Fruit fly (Drosophila melanogaster) whole organism, wandering third instar larva: ENCODE results near the gene CG15432.

Experiments used
- CG32264 ChIP-seq: fragments of 200-800 bp; sonication (Bioruptor generic); optimal IDR thresholded peaks from 2 replicates; lab custom pipeline; 2016; ENCODE audit warnings: missing biosample characterization, missing genetic modification characterization
- CG9705 ChIP-seq: fragments of 200-800 bp; sonication (Bioruptor generic); optimal IDR thresholded peaks from 2 replicates; lab custom pipeline; 2018; ENCODE audit warnings: missing biosample characterization, mild to moderate bottlenecking, missing genetic modification characterization
- CrebA ChIP-seq: fragments of 200-800 bp; sonication (Bioruptor generic); optimal IDR thresholded peaks from 2 replicates; lab custom pipeline; 2016; ENCODE audit warnings: missing biosample characterization, mild to moderate bottlenecking, missing genetic modification characterization, borderline replicate concordance
- Dfd ChIP-seq: fragments of >200 bp; optimal IDR thresholded peaks from 2 replicates; lab custom pipeline; 2017; ENCODE audit warnings: missing biosample characterization, missing genetic modification characterization
- GATAd ChIP-seq: sonication (Bioruptor generic); optimal IDR thresholded peaks from 2 replicates; lab custom pipeline; 2016; ENCODE audit warnings: missing biosample characterization, missing genetic modification characterization
- HLH106 ChIP-seq: fragments of 200-800 bp; optimal IDR thresholded peaks from 3 replicates; lab custom pipeline; 2019; ENCODE audit warnings: missing biosample characterization, mild to moderate bottlenecking, missing genetic modification characterization, moderate library complexity
- Hnf4 ChIP-seq: fragments of 200-800 bp; sonication (Bioruptor generic); optimal IDR thresholded peaks from 2 replicates; lab custom pipeline; 2016; ENCODE audit warnings: missing biosample characterization, mild to moderate bottlenecking, missing genetic modification characterization
- Hr78 ChIP-seq: fragments of >200 bp; optimal IDR thresholded peaks from 2 replicates; lab custom pipeline; 2017; ENCODE audit warnings: missing biosample characterization, missing genetic modification characterization
- Hr83 ChIP-seq: fragments of 200-300 bp; sonication (Bioruptor generic); optimal IDR thresholded peaks from 2 replicates; lab custom pipeline; 2016; ENCODE audit warnings: missing biosample characterization, mild to moderate bottlenecking, missing genetic modification characterization, moderate library complexity; ENCODE audit not compliant: poor library complexity, severe bottlenecking
- Jra ChIP-seq: sonication (Bioruptor generic); optimal IDR thresholded peaks from 2 replicates; lab custom pipeline; 2016; ENCODE audit warnings: missing biosample characterization, missing genetic modification characterization
- Mio ChIP-seq: sonication (Bioruptor generic); optimal IDR thresholded peaks from 2 replicates; lab custom pipeline; 2016; ENCODE audit warnings: missing biosample characterization, missing genetic modification characterization
- Myc ChIP-seq: fragments of >200 bp; optimal IDR thresholded peaks from 2 replicates; lab custom pipeline; 2017
- N ChIP-seq: fragments of >200 bp; optimal IDR thresholded peaks from 2 replicates; lab custom pipeline; 2018; ENCODE audit warnings: missing biosample characterization, missing external identifiers, missing genetic modification characterization
- Rel ChIP-seq, 2 experiments: fragments of 200-800 bp; sonication (Bioruptor generic) in 1 of 2; optimal IDR thresholded peaks; 2 replicates in 1 of 2; 3 replicates in 1 of 2; lab custom pipeline; 2016 to 2019; ENCODE audit warnings: mild to moderate bottlenecking in 2 of 2, missing biosample characterization in 2 of 2, missing genetic modification characterization in 2 of 2, moderate library complexity in 1 of 2
- Sp1 ChIP-seq: fragments of 200-800 bp; sonication (Bioruptor generic); optimal IDR thresholded peaks from 3 replicates; lab custom pipeline; 2019; ENCODE audit warnings: missing biosample characterization, mild to moderate bottlenecking, missing genetic modification characterization, moderate library complexity
- Vsx2 ChIP-seq: fragments of 200-300, 225-300 bp; sonication (Bioruptor generic); optimal IDR thresholded peaks from 2 replicates; lab custom pipeline; 2018; ENCODE audit warnings: missing biosample characterization, missing genetic modification characterization; ENCODE audit not compliant: partially characterized antibody
- br ChIP-seq: fragments of 200-800 bp; sonication (Bioruptor generic); optimal IDR thresholded peaks from 2 replicates; lab custom pipeline; 2016; ENCODE audit warnings: missing biosample characterization, missing genetic modification characterization
- brk ChIP-seq: fragments of 200-800 bp; sonication (Bioruptor generic); optimal IDR thresholded peaks from 2 replicates; lab custom pipeline; 2016; ENCODE audit warnings: missing biosample characterization, mild to moderate bottlenecking, missing genetic modification characterization
- dl ChIP-seq, 2 experiments: fragments of 175-275, 200-275 bp in 1 of 2; fragments of 200-275 bp in 1 of 2; sonication (Bioruptor generic); optimal IDR thresholded peaks; lab custom pipeline; 2018; ENCODE audit warnings: mild to moderate bottlenecking in 2 of 2, missing biosample characterization in 2 of 2, missing genetic modification characterization in 2 of 2, moderate library complexity in 2 of 2; ENCODE audit not compliant: partially characterized antibody in 2 of 2, insufficient read depth in 1 of 2
- ey ChIP-seq: fragments of 200-800 bp; sonication (Bioruptor generic); optimal IDR thresholded peaks from 2 replicates; lab custom pipeline; 2016; ENCODE audit warnings: missing biosample characterization, missing genetic modification characterization
- foxo ChIP-seq, 2 experiments: fragments of 200-800 bp; sonication (Bioruptor generic); optimal IDR thresholded peaks; 2 replicates in 1 of 2; 3 replicates in 1 of 2; lab custom pipeline; 2016 to 2017; ENCODE audit warnings: missing biosample characterization in 2 of 2, missing genetic modification characterization in 2 of 2
- fru ChIP-seq: fragments of 200-800 bp; sonication (Bioruptor generic); optimal IDR thresholded peaks from 3 replicates; lab custom pipeline; 2016; ENCODE audit warnings: missing biosample characterization, mild to moderate bottlenecking, missing genetic modification characterization
- jim ChIP-seq: fragments of 175-275, 200-325 bp; sonication (Bioruptor generic); optimal IDR thresholded peaks from 2 replicates; lab custom pipeline; 2016; ENCODE audit warnings: missing biosample characterization, mild to moderate bottlenecking, missing genetic modification characterization
- pan ChIP-seq: fragments of >200 bp; optimal IDR thresholded peaks from 2 replicates; lab custom pipeline; 2017
- rgr ChIP-seq: fragments of 200-800 bp; sonication (Bioruptor generic); optimal IDR thresholded peaks from 3 replicates; lab custom pipeline; 2016; ENCODE audit warnings: missing biosample characterization, mild to moderate bottlenecking, missing genetic modification characterization
- sage ChIP-seq: fragments of 200-800 bp; sonication (Bioruptor generic); optimal IDR thresholded peaks from 2 replicates; lab custom pipeline; 2016; ENCODE audit warnings: missing biosample characterization, mild to moderate bottlenecking, missing genetic modification characterization
- usp ChIP-seq: fragments of >200 bp; optimal IDR thresholded peaks from 2 replicates; lab custom pipeline; 2017; ENCODE audit warnings: missing biosample characterization, missing genetic modification characterization
- woc ChIP-seq: sonication (Bioruptor generic); optimal IDR thresholded peaks from 2 replicates; lab custom pipeline; 2016; ENCODE audit warnings: missing biosample characterization, mild to moderate bottlenecking, missing genetic modification characterization

CG15432 gene

dm6 chr2L:4422154-4422553 is 20.0 kb upstream of the CG15432 start:
- TF ChIP-seq GATAd (no peak), foxo (GFP tag; optimal IDR thresholded peaks at IDR 0.05; lab: Kevin White, UChicago) (peak in 1 of 2 experiments; percentile 7)
- TF ChIP-seq, all 38 proteins: peak for 1

DNA sequence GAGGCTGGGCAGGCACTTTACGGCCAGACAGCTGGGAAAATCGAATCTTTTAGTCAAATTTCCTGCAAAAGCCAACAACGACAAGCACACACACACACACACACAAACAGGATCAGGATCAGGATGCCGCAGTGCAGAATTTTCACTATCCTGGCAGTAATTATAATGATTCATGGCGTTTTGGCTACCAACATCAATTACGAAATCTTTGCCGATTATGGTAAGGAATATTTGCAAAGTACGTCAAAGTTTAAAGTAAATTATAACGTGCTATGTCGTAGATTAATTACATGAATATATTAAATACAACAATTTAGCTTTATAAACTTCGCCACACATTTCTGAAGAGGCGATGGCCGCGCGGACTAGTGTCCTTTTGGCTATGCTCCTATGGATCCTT is 8.5 kb upstream of the CG15432 start, which contains the start of the genes CG34177 and CG34178:
Gene CG34177 (plus strand): TSS at position 301 of the 400 bp plus-strand sequence.
Gene CG34178 (plus strand): TSS at position 301 of the 400 bp plus-strand sequence.
- no peak for TF ChIP-seq usp (GFP tag; lab: Kevin White, UChicago)
- no peak for TF ChIP-seq Jra (GFP tag; lab: Kevin White, UChicago)
- TF ChIP-seq Dfd: no peak
- TF ChIP-seq sage (GFP tag; lab: Kevin White, UChicago): no peak
- no peak for TF ChIP-seq brk (GFP tag; lab: Kevin White, UChicago)
- no peak for TF ChIP-seq Myc (lab: Kevin White, UChicago)
- TF ChIP-seq pan (lab: Kevin White, UChicago): no peak
- no peak for TF ChIP-seq fru (GFP tag; lab: Kevin White, UChicago)
- no peak for TF ChIP-seq Hnf4 (GFP tag; lab: Kevin White, UChicago)
- TF ChIP-seq jim (GFP tag; lab: Kevin White, UChicago): no peak
- no peak for TF ChIP-seq Sp1
- TF ChIP-seq CG9705 (GFP tag; lab: Kevin White, UChicago): no peak
- TF ChIP-seq foxo (GFP tag; optimal IDR thresholded peaks at IDR 0.05; lab: Kevin White, UChicago): no peak
- TF ChIP-seq Hr78 (GFP tag; lab: Kevin White, UChicago): no peak
- TF ChIP-seq rgr: no peak
- TF ChIP-seq Rel (GFP tag; optimal IDR thresholded peaks at IDR 0.05; lab: Kevin White, UChicago): no peak
- TF ChIP-seq Rel (tag; optimal IDR thresholded peaks at IDR 0.05; lab: Kevin White, UChicago): no peak

dm6 chr2L:4437487-4437886 is 4.6 kb upstream of the CG15432 start, which contains the start of gene CG43056:
Gene CG43056, plus strand, starts transcription at chr2L:4437787.
- TF ChIP-seq HLH106 (tag; lab: Kevin White, UChicago): no peak
- TF ChIP-seq Rel (GFP tag; optimal IDR thresholded peaks at IDR 0.05; lab: Kevin White, UChicago): no peak
- no peak for TF ChIP-seq Rel (tag; optimal IDR thresholded peaks at IDR 0.05; lab: Kevin White, UChicago)
- TF ChIP-seq sage (GFP tag; lab: Kevin White, UChicago): no peak
- TF ChIP-seq br (GFP tag; lab: Kevin White, UChicago): no peak
- TF ChIP-seq GATAd: no peak
- no peak for TF ChIP-seq dl (GFP tag; optimal IDR thresholded peaks at IDR 0.05; lab: Kevin White, UChicago; ENCODE audit: insufficient read depth in 1 of 2, partially characterized antibody in 2 of 2)
- TF ChIP-seq, all 38 proteins: peak for 0

DNA sequence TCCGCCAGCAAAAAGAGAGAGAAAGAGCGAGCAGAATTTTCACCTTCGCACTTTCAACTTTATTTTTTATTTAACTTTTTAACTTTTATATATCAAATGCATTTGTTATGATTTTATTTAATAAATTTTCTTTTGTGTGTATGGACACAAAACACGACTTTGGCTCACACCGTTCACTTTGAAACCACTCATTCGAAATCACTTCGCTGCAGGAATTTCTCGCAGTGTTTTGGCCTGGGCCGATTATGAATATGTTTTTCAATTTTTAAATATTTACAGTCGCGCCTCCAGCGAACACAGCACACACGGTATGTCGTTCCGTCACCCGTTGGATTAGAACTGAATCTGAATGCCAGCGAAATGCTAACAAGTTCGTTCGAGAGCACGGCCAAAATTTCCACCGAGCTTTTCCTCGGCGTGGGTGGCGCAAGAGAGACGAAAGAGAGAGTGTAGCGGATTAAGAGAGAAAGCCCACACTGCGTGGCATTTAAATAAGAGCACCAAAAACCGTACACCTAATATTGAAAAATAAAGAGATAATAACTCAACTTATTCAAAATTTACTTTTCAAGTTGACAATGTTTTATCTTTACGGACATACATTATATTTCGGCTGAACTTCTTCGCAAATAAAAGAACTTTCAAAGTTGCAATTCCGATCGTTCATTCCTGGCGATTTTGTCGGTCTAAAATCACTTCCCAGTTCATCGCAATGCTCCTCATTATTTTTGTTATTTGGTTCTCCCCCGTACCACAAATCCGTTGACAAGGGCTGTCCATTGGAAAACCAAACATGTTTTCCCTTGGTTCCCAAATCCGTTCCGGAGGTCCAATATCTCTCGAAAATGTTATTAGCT is 1.0 kb upstream of the CG15432 start, which contains the start of gene CG15431:
Gene CG15431 (minus strand): TSS at position 402 of the 857 bp plus-strand sequence.
- no peak for TF ChIP-seq CrebA (GFP tag; lab: Kevin White, UChicago)
- no peak for TF ChIP-seq Vsx2 (GFP tag; lab: Kevin White, UChicago)
- TF ChIP-seq Hr78 (GFP tag; lab: Kevin White, UChicago): no peak
- TF ChIP-seq N (GFP tag; lab: Kevin White, UChicago): no peak
- no peak for TF ChIP-seq woc
- no peak for TF ChIP-seq usp (GFP tag; lab: Kevin White, UChicago)
- no peak for TF ChIP-seq ey (GFP tag; lab: Kevin White, UChicago)
- TF ChIP-seq dl (GFP tag; optimal IDR thresholded peaks at IDR 0.05; lab: Kevin White, UChicago; ENCODE audit: insufficient read depth in 1 of 2, partially characterized antibody in 2 of 2): no peak
- TF ChIP-seq Hr83 (GFP tag; lab: Kevin White, UChicago): no peak
- TF ChIP-seq Jra (GFP tag; lab: Kevin White, UChicago): no peak
- TF ChIP-seq jim (GFP tag; lab: Kevin White, UChicago): no peak
- TF ChIP-seq CG32264 (GFP tag; lab: Kevin White, UChicago): no peak
- no peak for TF ChIP-seq pan (lab: Kevin White, UChicago)
- no peak for TF ChIP-seq fru (GFP tag; lab: Kevin White, UChicago)
- TF ChIP-seq foxo (GFP tag; optimal IDR thresholded peaks at IDR 0.05; lab: Kevin White, UChicago): no peak
- TF ChIP-seq Hnf4 (GFP tag; lab: Kevin White, UChicago): no peak

DNA sequence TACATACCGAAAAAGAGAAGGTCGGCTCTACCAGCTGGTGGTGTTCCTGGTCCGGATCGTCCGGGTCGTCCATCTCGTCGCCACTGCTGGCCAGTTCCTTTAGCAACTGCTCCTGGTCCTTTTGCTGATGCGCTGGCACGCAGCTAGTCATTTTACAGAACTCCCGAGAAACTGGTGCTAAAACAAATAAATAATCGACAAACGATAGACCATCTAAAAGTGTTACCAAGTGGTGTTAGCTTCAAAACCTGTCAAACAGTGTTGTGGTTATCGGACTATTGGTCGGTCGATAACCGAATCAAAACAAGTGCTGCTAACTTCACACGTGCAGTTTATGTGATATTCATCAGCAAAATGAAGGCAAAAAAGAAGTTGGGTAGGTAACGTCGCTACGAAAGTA is 2.3 kb downstream of the CG15432 start, which contains the start of the genes morgue and Elp3:
Gene morgue (minus strand): TSS at position 224 of the 400 bp plus-strand sequence.
Gene Elp3 (plus strand): TSS at position 276 of the 400 bp plus-strand sequence.
- TF ChIP-seq Mio: no peak
- peak; percentile 34 for TF ChIP-seq Myc (lab: Kevin White, UChicago)
